Fruit fly (Drosophila melanogaster) S2 (cell line): ENCODE measurements around the gene Dhc93AB.

ENCODE experiments used
- CG8478 ChIP-seq: fragments of >200 bp; optimal IDR thresholded peaks from 2 replicates; lab custom pipeline; 2018
- CTCF ChIP-seq, 2 experiments: fragments of >200 bp; optimal IDR thresholded peaks; 2 replicates each; lab custom pipeline; 2018

DNA sequence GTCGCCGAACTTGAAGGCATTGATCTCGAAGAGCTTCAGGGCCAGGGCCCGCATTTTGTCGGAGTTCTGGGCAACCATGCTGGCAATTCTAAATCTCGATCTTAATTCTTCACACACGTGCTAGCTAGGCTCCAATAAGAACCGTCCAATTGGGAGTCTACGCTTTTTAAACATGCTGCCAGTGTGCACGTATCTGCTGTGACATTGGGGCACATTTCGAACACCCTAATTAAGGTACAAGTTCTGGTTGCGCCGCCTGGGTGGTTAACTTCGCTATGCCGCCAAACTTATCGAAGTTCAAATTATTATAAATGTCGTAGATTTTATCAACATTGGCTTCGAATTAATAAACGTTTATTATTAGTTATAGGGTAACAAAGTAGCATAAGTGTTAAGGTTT lies 30.8 kb upstream of the Dhc93AB start, which contains the start of gene r-l:
- no peak for TF ChIP-seq CG8478
- TF ChIP-seq CTCF (optimal IDR thresholded peaks at IDR 0.05; lab: Kevin White, UChicago) = peak; percentile 30 to 49
